Worm (Caenorhabditis elegans) whole organism, L1 larva: ENCODE measurements around the gene rpl-36.

ENCODE experiments used
- C04F5.9 ChIP-seq: sonication (generic microtip); optimal IDR thresholded peaks from 2 replicates; lab custom pipeline; 2016; ENCODE audit warnings: missing genetic modification characterization, missing compliant biosample characterization
- C16A3.4 ChIP-seq: fragments of 150-350 bp; optimal IDR thresholded peaks from 2 replicates; lab custom pipeline; 2014; ENCODE audit warnings: missing biosample characterization, missing genetic modification characterization
- F16B12.6 ChIP-seq: fragments of 150-350 bp; optimal IDR thresholded peaks from 2 replicates; lab custom pipeline; 2014; ENCODE audit warnings: missing biosample characterization, missing genetic modification characterization
- Y116A8C.19 ChIP-seq: sonication (generic microtip); optimal IDR thresholded peaks from 2 replicates; lab custom pipeline; 2016; ENCODE audit warnings: missing compliant biosample characterization, missing genetic modification characterization, borderline replicate concordance
- alr-1 ChIP-seq: fragments of 200-800 bp; sonication (Bioruptor generic); optimal IDR thresholded peaks from 2 replicates; lab custom pipeline; 2018; ENCODE audit warnings: borderline replicate concordance, mild to moderate bottlenecking, missing genetic modification characterization, missing compliant biosample characterization
- ama-1 ChIP-seq: fragments of 150-350 bp; optimal IDR thresholded peaks from 2 replicates; lab custom pipeline; 2014
- blmp-1 ChIP-seq: fragments of 150-350 bp; optimal IDR thresholded peaks from 2 replicates; lab custom pipeline; 2014; ENCODE audit warnings: missing biosample characterization, missing genetic modification characterization
- ceh-88 ChIP-seq: fragments of 200-800 bp; sonication (Bioruptor generic); IDR thresholded peaks from 2 replicates; pipeline ENCODE4 v1.3.6; 2022; ENCODE audit warnings: missing genetic modification characterization, missing compliant biosample characterization
- ceh-90 ChIP-seq: sonication (generic microtip); optimal IDR thresholded peaks from 2 replicates; lab custom pipeline; 2016; ENCODE audit warnings: missing genetic modification characterization, missing compliant biosample characterization
- ces-1 ChIP-seq: fragments of 150-350 bp; optimal IDR thresholded peaks from 2 replicates; lab custom pipeline; 2014; ENCODE audit warnings: missing biosample characterization, missing genetic modification reagents, missing genetic modification characterization
- efl-1 ChIP-seq, 4 experiments: fragments of 150-350 bp; optimal IDR thresholded peaks in 3 of 4; peaks in 1 of 4; 1 replicate in 1 of 4; 2 replicates in 3 of 4; lab custom pipeline; 2014; ENCODE audit warnings: missing biosample characterization in 2 of 4, missing genetic modification characterization in 2 of 4, missing genetic modification reagents in 2 of 4
- efl-3 ChIP-seq: fragments of 200-800 bp; sonication (Bioruptor generic); optimal IDR thresholded peaks from 2 replicates; lab custom pipeline; 2018; ENCODE audit warnings: mild to moderate bottlenecking, missing genetic modification characterization, missing compliant biosample characterization
- elt-3 ChIP-seq, 6 experiments: fragments of 150-350 bp in 1 of 6; sonication (generic microtip); optimal IDR thresholded peaks; 2 replicates each; lab custom pipeline; 2017 to 2018; ENCODE audit warnings: missing biosample characterization in 6 of 6, missing genetic modification characterization in 6 of 6, inconsistent platforms in 1 of 6
- fkh-8 ChIP-seq: sonication (generic microtip); optimal IDR thresholded peaks from 2 replicates; lab custom pipeline; 2016; ENCODE audit warnings: mild to moderate bottlenecking, missing genetic modification characterization, missing compliant biosample characterization
- fos-1 ChIP-seq: fragments of 150-350 bp; optimal IDR thresholded peaks from 2 replicates; lab custom pipeline; 2014; ENCODE audit warnings: missing biosample characterization, missing genetic modification characterization
- hlh-4 ChIP-seq: sonication (generic microtip); optimal IDR thresholded peaks from 2 replicates; lab custom pipeline; 2016; ENCODE audit warnings: mild to moderate bottlenecking, missing genetic modification characterization, missing compliant biosample characterization
- irx-1 ChIP-seq: sonication (generic microtip); optimal IDR thresholded peaks from 2 replicates; lab custom pipeline; 2016; ENCODE audit warnings: missing genetic modification characterization, missing compliant biosample characterization
- isw-1 ChIP-seq: fragments of 200-800 bp; sonication (Bioruptor generic); IDR thresholded peaks from 2 replicates; pipeline ENCODE4 v1.3.6; 2022; ENCODE audit warnings: missing genetic modification characterization, missing compliant biosample characterization
- lin-13 ChIP-seq: fragments of 150-350 bp; optimal IDR thresholded peaks from 2 replicates; lab custom pipeline; 2014; ENCODE audit warnings: missing biosample characterization, missing genetic modification reagents, missing genetic modification characterization
- lin-14 ChIP-seq: fragments of 200-800 bp; sonication (Bioruptor generic); optimal IDR thresholded peaks from 2 replicates; lab custom pipeline; 2018; ENCODE audit warnings: mild to moderate bottlenecking, missing genetic modification characterization, moderate library complexity, missing compliant biosample characterization
- lin-35 ChIP-seq, 2 experiments: fragments of 150-350 bp; optimal IDR thresholded peaks; 2 replicates each; lab custom pipeline; 2014; ENCODE audit warnings: missing biosample characterization in 2 of 2, missing genetic modification characterization in 2 of 2, missing genetic modification reagents in 2 of 2
- lin-39 ChIP-seq: fragments of 150-350 bp; optimal IDR thresholded peaks from 2 replicates; lab custom pipeline; 2014; ENCODE audit warnings: missing biosample characterization, missing genetic modification reagents, missing genetic modification characterization
- lir-3 ChIP-seq: sonication (generic microtip); optimal IDR thresholded peaks from 2 replicates; lab custom pipeline; 2016; ENCODE audit warnings: mild to moderate bottlenecking, missing genetic modification characterization, moderate library complexity, missing compliant biosample characterization; ENCODE audit not compliant: poor library complexity
- lsy-2 ChIP-seq, 2 experiments: fragments of 150-350 bp; optimal IDR thresholded peaks; 2 replicates each; lab custom pipeline; 2014; ENCODE audit warnings: missing biosample characterization in 2 of 2, missing genetic modification characterization in 2 of 2
- mab-9 ChIP-seq: fragments of 200-800 bp; sonication (Bioruptor generic); IDR thresholded peaks from 2 replicates; pipeline ENCODE4 v1.3.6; 2022; ENCODE audit warnings: missing genetic modification reagents, missing genetic modification characterization, missing compliant biosample characterization
- mdl-1 ChIP-seq, 2 experiments: fragments of 150-350 bp; optimal IDR thresholded peaks; 2 replicates each; lab custom pipeline; 2014 to 2017; ENCODE audit warnings: missing biosample characterization in 2 of 2, missing genetic modification characterization in 2 of 2, inconsistent platforms in 1 of 2
- nhr-19 ChIP-seq: fragments of 200-800 bp; sonication (Bioruptor generic); conservative IDR thresholded peaks from 2 replicates; pipeline ENCODE4 v1.3.6; 2022; ENCODE audit warnings: missing genetic modification characterization, missing compliant biosample characterization
- nhr-20 ChIP-seq: sonication (generic microtip); optimal IDR thresholded peaks from 2 replicates; lab custom pipeline; 2016; ENCODE audit warnings: mild to moderate bottlenecking, missing genetic modification characterization, missing compliant biosample characterization
- nhr-28 ChIP-seq: fragments of 150-350 bp; optimal IDR thresholded peaks from 2 replicates; lab custom pipeline; 2014; ENCODE audit warnings: missing biosample characterization, missing genetic modification characterization
- nhr-47 ChIP-seq: sonication (generic microtip); optimal IDR thresholded peaks from 2 replicates; lab custom pipeline; 2016; ENCODE audit warnings: mild to moderate bottlenecking, missing genetic modification characterization, moderate library complexity, missing compliant biosample characterization
- nhr-71 ChIP-seq: sonication (generic microtip); optimal IDR thresholded peaks from 2 replicates; lab custom pipeline; 2016; ENCODE audit warnings: mild to moderate bottlenecking, missing genetic modification characterization, moderate library complexity, missing compliant biosample characterization
- nhr-76 ChIP-seq: sonication (generic microtip); optimal IDR thresholded peaks from 2 replicates; lab custom pipeline; 2017; ENCODE audit warnings: missing biosample characterization, missing genetic modification characterization
- nhr-85 ChIP-seq: sonication (generic microtip); peaks from one replicate; lab custom pipeline; 2016; ENCODE audit warnings: missing genetic modification characterization, inconsistent platforms, missing compliant biosample characterization
- rnt-1 ChIP-seq: sonication (generic microtip); optimal IDR thresholded peaks from 2 replicates; lab custom pipeline; 2016; ENCODE audit warnings: mild to moderate bottlenecking, missing genetic modification characterization, moderate library complexity, missing compliant biosample characterization
- snpc-4 ChIP-seq: fragments of 150-350 bp; optimal IDR thresholded peaks from 2 replicates; lab custom pipeline; 2014; ENCODE audit warnings: missing biosample characterization, missing genetic modification characterization
- snu-23 ChIP-seq: sonication (generic microtip); optimal IDR thresholded peaks from 2 replicates; lab custom pipeline; 2016; ENCODE audit warnings: missing genetic modification characterization, missing compliant biosample characterization
- sptf-1 ChIP-seq: fragments of 150-350 bp; optimal IDR thresholded peaks from 2 replicates; lab custom pipeline; 2014; ENCODE audit warnings: missing biosample characterization, missing genetic modification characterization
- swsn-7 ChIP-seq: sonication (generic microtip); optimal IDR thresholded peaks from 2 replicates; lab custom pipeline; 2016; ENCODE audit warnings: missing genetic modification characterization, missing compliant biosample characterization
- tbx-2 ChIP-seq: sonication (generic microtip); optimal IDR thresholded peaks from 2 replicates; lab custom pipeline; 2016; ENCODE audit warnings: missing genetic modification characterization, missing compliant biosample characterization
- unc-30 ChIP-seq: sonication (generic microtip); optimal IDR thresholded peaks from 2 replicates; lab custom pipeline; 2017; ENCODE audit warnings: missing biosample characterization, missing genetic modification characterization
- unc-62 ChIP-seq: fragments of 150-350 bp; optimal IDR thresholded peaks from 2 replicates; lab custom pipeline; 2014; ENCODE audit warnings: missing biosample characterization, missing genetic modification reagents, missing genetic modification characterization
- unc-98 ChIP-seq: fragments of 200-800 bp; sonication (Bioruptor generic); IDR thresholded peaks from 2 replicates; pipeline ENCODE4 v1.3.6; 2022; ENCODE audit warnings: missing genetic modification characterization, missing compliant biosample characterization
- vab-15 ChIP-seq: sonication (generic microtip); optimal IDR thresholded peaks from 2 replicates; lab custom pipeline; 2017; ENCODE audit warnings: missing genotype, mild to moderate bottlenecking, missing genetic modification characterization, missing compliant biosample characterization
- xbp-1 ChIP-seq: sonication (generic microtip); optimal IDR thresholded peaks from 2 replicates; lab custom pipeline; 2016; ENCODE audit warnings: missing genetic modification characterization, missing compliant biosample characterization
- zip-4 ChIP-seq: fragments of 200-800 bp; sonication (Bioruptor generic); optimal IDR thresholded peaks from 2 replicates; lab custom pipeline; 2018; ENCODE audit warnings: mild to moderate bottlenecking, missing genetic modification characterization, moderate library complexity, missing compliant biosample characterization
- ztf-11 ChIP-seq, 2 experiments: sonication (generic microtip); optimal IDR thresholded peaks; 2 replicates each; lab custom pipeline; 2016 to 2017; ENCODE audit warnings: missing genetic modification characterization in 2 of 2, missing biosample characterization in 1 of 2, missing compliant biosample characterization in 1 of 2

The rpl-36 gene

ce11 chrIII:7198838-7199237, 18.8 kb downstream of the rpl-36 start, which contains the start of gene pfd-5 (continued):
- TF ChIP-seq fkh-8 (tag; lab: Kevin White, UChicago) (peak; percentile 22), vab-15 (tag; lab: Kevin White, UChicago) (no peak), tbx-2 (tag; lab: Kevin White, UChicago) (peak; percentile 81), ceh-90 (tag; lab: Kevin White, UChicago) (peak; percentile 93), snpc-4 (tag; lab: Kevin White, UChicago) (peak; percentile 36), nhr-20 (tag; lab: Kevin White, UChicago) (peak; percentile 67), isw-1 (GFP tag; lab: Robert Waterston, UW) (peak; percentile 67), efl-3 (no peak), rnt-1 (tag; lab: Kevin White, UChicago) (peak; percentile 97), ztf-11 (tag; optimal IDR thresholded peaks at IDR 0.05; lab: Kevin White, UChicago) (peak in 1 of 2 experiments; percentile 84), lin-35 (GFP tag; optimal IDR thresholded peaks at IDR 0.05; lab: Kevin White, UChicago) (peak; percentile 96 to 97), unc-98 (GFP tag; lab: Robert Waterston, UW) (peak; percentile 64), unc-30 (no peak), mab-9 (GFP tag; lab: Robert Waterston, UW) (no peak), nhr-19 (GFP tag; lab: Robert Waterston, UW) (peak; percentile 77), blmp-1 (peak; percentile 49), xbp-1 (tag; lab: Kevin White, UChicago) (peak; percentile 77), swsn-7 (tag; lab: Kevin White, UChicago) (peak; percentile 72), lsy-2 (tag; optimal IDR thresholded peaks at IDR 0.05; lab: Kevin White, UChicago) (peak; percentile 82 to 84), lin-14 (GFP tag; lab: Kevin White, UChicago) (peak; percentile 76), F16B12.6 (peak; percentile 10), zip-4 (GFP tag; lab: Kevin White, UChicago) (no peak), ces-1 (GFP tag; lab: Kevin White, UChicago) (no peak), hlh-4 (tag; lab: Kevin White, UChicago) (no peak), nhr-47 (tag; lab: Kevin White, UChicago) (peak; percentile 85), nhr-76 (no peak), ama-1 (lab: Kevin White, UChicago) (no peak), nhr-85 (tag; lab: Kevin White, UChicago) (peak; percentile 91), sptf-1 (tag; lab: Kevin White, UChicago) (no peak), irx-1 (tag; lab: Kevin White, UChicago) (peak; percentile 84)

- TF ChIP-seq ceh-88, result no peak
- no peak for TF ChIP-seq mdl-1 (tag; optimal IDR thresholded peaks at IDR 0.05; lab: Kevin White, UChicago)
- TF ChIP-seq snu-23, result peak; percentile 23
- TF ChIP-seq lir-3 (tag; lab: Kevin White, UChicago), result no peak
- TF ChIP-seq lin-14 (GFP tag; lab: Kevin White, UChicago), result peak; percentile 22
- TF ChIP-seq mab-9 (GFP tag; lab: Robert Waterston, UW), result no peak
- no peak for TF ChIP-seq unc-30
- no peak for TF ChIP-seq unc-62 (GFP tag; lab: Kevin White, UChicago)
- peak in 3 of 6 experiments; percentile 13 to 92 (median 48) for TF ChIP-seq elt-3 (tag; optimal IDR thresholded peaks at IDR 0.05; lab: Kevin White, UChicago)
- TF ChIP-seq unc-98 (GFP tag; lab: Robert Waterston, UW), result no peak
- no peak for TF ChIP-seq ceh-90 (tag; lab: Kevin White, UChicago)
- no peak for TF ChIP-seq lin-39 (tag; lab: Kevin White, UChicago)
- no peak for TF ChIP-seq irx-1 (tag; lab: Kevin White, UChicago)
- TF ChIP-seq nhr-28 (tag; lab: Kevin White, UChicago), result no peak
- TF ChIP-seq hlh-4 (tag; lab: Kevin White, UChicago), result no peak
- peak in 1 of 2 experiments; percentile 6 for TF ChIP-seq lin-35 (GFP tag; optimal IDR thresholded peaks at IDR 0.05; lab: Kevin White, UChicago)
- no peak for TF ChIP-seq fos-1 (tag; lab: Kevin White, UChicago)
- peak; percentile 91 for TF ChIP-seq nhr-85 (tag; lab: Kevin White, UChicago)
- no peak for TF ChIP-seq snpc-4 (tag; lab: Kevin White, UChicago)
- no peak for TF ChIP-seq alr-1 (tag; lab: Kevin White, UChicago)
- TF ChIP-seq C16A3.4 (tag; lab: Kevin White, UChicago), result no peak
- no peak for TF ChIP-seq nhr-19 (GFP tag; lab: Robert Waterston, UW)
- peak; percentile 40 for TF ChIP-seq nhr-71 (tag; lab: Kevin White, UChicago)
- TF ChIP-seq Y116A8C.19 (tag; lab: Kevin White, UChicago), result no peak
- peak; percentile 53 for TF ChIP-seq blmp-1
- TF ChIP-seq efl-3, result no peak
- no peak for TF ChIP-seq efl-1 (optimal IDR thresholded peaks at IDR 0.05; lab: Kevin White, UChicago)
- TF ChIP-seq efl-1 (GFP tag; optimal IDR thresholded peaks at IDR 0.05 in 1 of 2; lab: Kevin White, UChicago), result peak in 1 of 2 experiments; percentile 21
- TF ChIP-seq lin-13 (GFP tag; lab: Kevin White, UChicago), result no peak
- TF ChIP-seq xbp-1 (tag; lab: Kevin White, UChicago), result no peak
- no peak for TF ChIP-seq C04F5.9 (tag; lab: Kevin White, UChicago)
- no peak for TF ChIP-seq ztf-11 (tag; optimal IDR thresholded peaks at IDR 0.05; lab: Kevin White, UChicago)
- peak; percentile 3 to 24 for TF ChIP-seq lsy-2 (tag; optimal IDR thresholded peaks at IDR 0.05; lab: Kevin White, UChicago)
- TF ChIP-seq, all 84 proteins: peak for 9
Observed at ce11 chrIII:7199467-7199866, 19.4 kb downstream of the rpl-36 start.
